Fruit fly (Drosophila melanogaster) whole organism, adult: ENCODE data around the gene Rnf11.

Experiments
- CG11617 ChIP-seq: fragments of 200-800 bp; sonication (Bioruptor generic); optimal IDR thresholded peaks from 2 replicates; lab custom pipeline; 2017; ENCODE audit warnings: mild to moderate bottlenecking, missing biosample characterization, missing genetic modification reagents, missing genetic modification characterization
- CG12768 ChIP-seq: fragments of 200-800 bp; sonication (Bioruptor generic); optimal IDR thresholded peaks from 2 replicates; lab custom pipeline; 2017; ENCODE audit warnings: missing biosample characterization, missing genetic modification characterization, mild to moderate bottlenecking, moderate library complexity, missing genetic modification reagents
- CG14711 ChIP-seq: fragments of 200-800 bp; sonication (Bioruptor generic); optimal IDR thresholded peaks from 2 replicates; lab custom pipeline; 2018; ENCODE audit warnings: missing biosample characterization, mild to moderate bottlenecking, missing genetic modification characterization, moderate library complexity
- CG1620 ChIP-seq: fragments of 200-800 bp; sonication (Bioruptor generic); optimal IDR thresholded peaks from 2 replicates; lab custom pipeline; 2016; ENCODE audit warnings: missing biosample characterization, missing genetic modification characterization
- CG33017 ChIP-seq: fragments of 200-800 bp; sonication (Bioruptor generic); optimal IDR thresholded peaks from 2 replicates; lab custom pipeline; 2018; ENCODE audit warnings: missing biosample characterization, mild to moderate bottlenecking, missing genetic modification characterization, moderate library complexity
- CG5204 ChIP-seq: fragments of 200-800 bp; sonication (Bioruptor generic); optimal IDR thresholded peaks from 2 replicates; lab custom pipeline; 2016; ENCODE audit warnings: missing biosample characterization, missing genetic modification characterization
- CG7045 ChIP-seq: fragments of 200-800 bp; sonication (Bioruptor generic); optimal IDR thresholded peaks from 2 replicates; lab custom pipeline; 2017; ENCODE audit warnings: missing biosample characterization, mild to moderate bottlenecking, missing genetic modification characterization
- CG7101 ChIP-seq: fragments of 200-800 bp; sonication (Bioruptor generic); optimal IDR thresholded peaks from 2 replicates; lab custom pipeline; 2018; ENCODE audit warnings: missing biosample characterization, mild to moderate bottlenecking, missing genetic modification characterization, moderate library complexity
- Clk ChIP-seq: fragments of 200-800 bp; sonication (Bioruptor generic); optimal IDR thresholded peaks from 2 replicates; lab custom pipeline; 2017; ENCODE audit warnings: missing biosample characterization, missing genetic modification characterization
- Crg-1 ChIP-seq: fragments of 200-800 bp; sonication (Bioruptor generic); optimal IDR thresholded peaks from 2 replicates; lab custom pipeline; 2016; ENCODE audit warnings: missing biosample characterization, missing genetic modification characterization
- Hr96 ChIP-seq: fragments of 200-800 bp; sonication (Bioruptor generic); optimal IDR thresholded peaks from 2 replicates; lab custom pipeline; 2016; ENCODE audit warnings: missing biosample characterization, missing genetic modification characterization
- Mnt ChIP-seq: fragments of 200-800 bp; sonication (Bioruptor generic); optimal IDR thresholded peaks from 2 replicates; lab custom pipeline; 2016; ENCODE audit warnings: missing biosample characterization, mild to moderate bottlenecking, missing genetic modification characterization
- bab1 ChIP-seq: fragments of 200-800 bp; sonication (Bioruptor generic); optimal IDR thresholded peaks from 3 replicates; lab custom pipeline; 2019; ENCODE audit warnings: missing biosample characterization, mild to moderate bottlenecking, missing genetic modification characterization, moderate library complexity
- cic ChIP-seq: fragments of 200-800 bp; sonication (Bioruptor generic); optimal IDR thresholded peaks from 2 replicates; lab custom pipeline; 2017; ENCODE audit warnings: missing biosample characterization, mild to moderate bottlenecking, missing genetic modification characterization, moderate library complexity
- cnc ChIP-seq, 2 experiments: fragments of >200 bp; optimal IDR thresholded peaks; 2 replicates each; lab custom pipeline; 2017
- kay ChIP-seq: fragments of 200-800 bp; sonication (Bioruptor generic); peaks from one replicate; lab custom pipeline; 2016; ENCODE audit warnings: missing biosample characterization, missing genetic modification characterization, borderline replicate concordance
- ovo ChIP-seq: fragments of 200-800 bp; sonication (Bioruptor generic); optimal IDR thresholded peaks from 2 replicates; lab custom pipeline; 2016; ENCODE audit warnings: missing biosample characterization, missing genetic modification characterization
- pad ChIP-seq: fragments of 200-800 bp; sonication (Bioruptor generic); optimal IDR thresholded peaks from 3 replicates; lab custom pipeline; 2017; ENCODE audit warnings: missing biosample characterization, missing genetic modification characterization, mild to moderate bottlenecking, moderate library complexity, missing genetic modification reagents
- tj ChIP-seq: fragments of 200-800 bp; sonication (Bioruptor generic); optimal IDR thresholded peaks from 3 replicates; lab custom pipeline; 2017; ENCODE audit warnings: missing biosample characterization, mild to moderate bottlenecking, missing genetic modification characterization, moderate library complexity
- toe ChIP-seq: fragments of 200-800 bp; sonication (Bioruptor generic); optimal IDR thresholded peaks from 2 replicates; lab custom pipeline; 2016; ENCODE audit warnings: missing biosample characterization, missing genetic modification characterization

Gene Rnf11

DNA sequence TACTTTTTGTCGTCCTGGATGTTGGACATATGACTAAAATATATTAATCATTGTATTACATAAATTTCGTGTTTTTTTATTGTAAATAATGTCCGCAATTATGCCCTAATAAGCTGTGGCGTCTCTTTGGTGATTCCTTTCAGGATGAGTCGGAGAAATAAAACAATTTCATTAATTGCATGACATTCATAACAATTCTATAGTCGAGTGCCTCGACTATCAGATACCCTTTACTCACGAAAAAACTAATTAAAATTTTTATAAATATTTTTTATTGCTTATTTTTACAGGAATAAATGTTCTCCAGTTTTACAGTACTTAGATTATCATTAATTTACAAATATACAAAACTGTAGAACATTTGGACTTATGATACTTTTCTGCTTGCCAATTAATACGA lies 4.1 kb upstream of the Rnf11 start:
- TF ChIP-seq CG14711 (tag; lab: Kevin White, UChicago) = no peak
- no peak for TF ChIP-seq CG11617 (GFP tag; lab: Kevin White, UChicago)
- no peak for TF ChIP-seq CG7045
- TF ChIP-seq Mnt (GFP tag; lab: Kevin White, UChicago) = no peak
- no peak for TF ChIP-seq CG33017 (tag; lab: Kevin White, UChicago)
- no peak for TF ChIP-seq Hr96 (GFP tag; lab: Kevin White, UChicago)
- no peak for TF ChIP-seq Crg-1
- TF ChIP-seq pad (GFP tag; lab: Kevin White, UChicago) = no peak
- TF ChIP-seq CG1620 (GFP tag; lab: Kevin White, UChicago) = no peak
- no peak for TF ChIP-seq CG5204 (GFP tag; lab: Kevin White, UChicago)
- TF ChIP-seq CG12768 (GFP tag; lab: Kevin White, UChicago) = no peak
- TF ChIP-seq ovo (GFP tag; lab: Kevin White, UChicago) = no peak
- no peak for TF ChIP-seq CG7101 (tag; lab: Kevin White, UChicago)
- TF ChIP-seq kay (GFP tag; lab: Kevin White, UChicago) = no peak
- TF ChIP-seq Clk = no peak
- TF ChIP-seq bab1 (GFP tag; lab: Kevin White, UChicago) = no peak

DNA sequence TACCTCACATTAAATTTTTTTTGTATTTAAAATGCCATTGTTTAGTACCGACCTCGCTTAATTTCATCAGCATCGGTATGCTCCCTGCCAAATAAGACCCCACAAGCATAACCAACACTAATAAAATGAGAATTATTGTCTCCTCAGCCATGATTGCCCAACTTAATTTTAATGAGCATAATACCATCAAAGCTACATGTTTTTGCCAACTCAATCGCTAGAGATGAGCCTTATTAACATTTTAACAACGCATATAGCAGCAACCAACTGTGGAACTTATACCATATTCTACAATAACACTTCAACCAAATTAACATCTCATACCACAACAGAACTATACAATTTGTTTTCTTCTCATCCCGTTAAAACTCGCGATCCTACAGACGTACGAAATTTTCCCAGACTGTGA lies 1.0 kb upstream of the Rnf11 start, which contains the start of gene Zip102B:
Gene Zip102B, minus strand, starts transcription at position 392 of the 409 bp plus-strand sequence.
- TF ChIP-seq kay (GFP tag; lab: Kevin White, UChicago) (peak; percentile 65), ovo (GFP tag; lab: Kevin White, UChicago) (no peak), pad (GFP tag; lab: Kevin White, UChicago) (no peak), bab1 (GFP tag; lab: Kevin White, UChicago) (peak; percentile 38), CG14711 (tag; lab: Kevin White, UChicago) (peak; percentile 9), CG11617 (GFP tag; lab: Kevin White, UChicago) (peak; percentile 9)

DNA sequence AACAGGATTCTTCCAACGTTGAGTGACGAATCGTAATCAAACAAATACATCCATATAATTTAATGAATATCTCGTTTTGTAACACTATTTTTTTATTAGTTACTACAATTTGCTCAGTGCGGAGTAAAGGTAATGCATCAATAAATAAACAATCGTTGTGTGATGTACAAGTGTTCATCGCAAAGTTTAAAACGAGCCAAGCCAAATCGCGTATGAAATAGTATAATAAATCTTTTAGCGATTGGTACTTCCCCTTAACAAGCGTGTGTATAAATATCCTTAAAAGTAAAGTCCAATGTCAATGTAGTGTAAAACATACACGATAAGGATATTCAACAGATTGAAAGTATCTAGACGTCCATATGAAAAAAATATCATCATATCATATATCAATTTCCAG lies 599 bp downstream of the Rnf11 start:
- TF ChIP-seq kay (GFP tag; lab: Kevin White, UChicago) (peak; percentile 96), Clk (no peak)

DNA sequence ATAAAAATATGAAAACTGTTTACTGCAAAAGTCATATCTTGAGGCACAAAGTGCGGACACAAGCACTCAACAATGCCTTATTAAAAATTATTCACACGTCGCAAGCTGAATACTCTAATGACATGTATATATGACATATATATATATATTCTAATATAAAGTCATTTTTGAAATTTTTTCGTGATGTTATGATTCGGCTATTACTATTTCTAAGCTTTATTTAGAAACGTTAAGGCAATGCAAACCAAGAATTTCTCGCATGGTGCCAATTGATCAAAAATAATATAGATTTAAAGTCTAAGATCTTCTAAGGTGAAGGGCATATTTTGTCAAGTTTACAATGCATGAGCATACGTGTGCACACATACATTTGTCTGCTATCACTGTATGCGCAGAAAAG lies 4.1 kb downstream of the Rnf11 start:
- TF ChIP-seq cnc (optimal IDR thresholded peaks at IDR 0.05; lab: Kevin White, UChicago) = no peak
- TF ChIP-seq ovo (GFP tag; lab: Kevin White, UChicago) = no peak
- no peak for TF ChIP-seq CG5204 (GFP tag; lab: Kevin White, UChicago)

DNA sequence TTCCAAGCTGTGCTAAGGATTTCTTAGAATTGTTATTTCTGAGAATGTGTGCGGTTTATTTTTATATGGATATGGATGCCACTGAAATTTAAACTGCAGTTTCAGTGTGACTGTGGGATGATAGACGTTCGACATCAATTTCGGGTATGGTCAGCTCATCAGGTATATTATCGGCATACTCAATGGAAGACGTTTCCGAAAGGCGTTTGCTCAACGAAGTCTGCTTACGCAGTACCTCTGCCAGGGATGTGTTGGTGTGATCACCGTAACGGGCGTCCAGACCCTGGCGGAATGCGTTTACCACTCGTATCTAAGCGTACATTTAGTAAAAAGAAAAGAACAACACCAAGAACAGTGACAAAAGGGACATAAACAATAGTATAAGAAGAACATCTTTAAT lies 14.4 kb downstream of the Rnf11 start:
- TF ChIP-seq CG11617 (GFP tag; lab: Kevin White, UChicago) (no peak), Hr96 (GFP tag; lab: Kevin White, UChicago) (no peak), CG7045 (no peak), cic (GFP tag; lab: Kevin White, UChicago) (no peak), Clk (no peak), CG12768 (GFP tag; lab: Kevin White, UChicago) (no peak), Mnt (GFP tag; lab: Kevin White, UChicago) (no peak), CG14711 (tag; lab: Kevin White, UChicago) (no peak), tj (no peak)

DNA sequence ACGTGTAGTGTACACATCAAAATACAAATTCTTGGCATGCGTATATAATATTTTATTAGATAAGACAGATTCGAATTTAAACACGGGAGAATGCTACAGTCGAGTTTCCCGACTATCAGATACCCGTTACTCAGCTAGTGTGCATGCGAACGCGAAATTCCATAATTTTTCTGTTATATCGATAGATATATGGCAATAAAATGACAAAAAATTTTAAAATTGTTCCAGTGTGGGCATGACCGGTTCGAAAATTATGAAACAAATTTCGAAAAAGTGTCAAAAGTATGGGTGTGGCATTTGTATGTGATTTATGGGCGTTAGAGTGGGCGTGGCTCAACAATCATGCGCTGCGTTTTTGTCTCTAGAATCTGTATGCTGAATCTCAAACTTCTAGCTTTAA lies 17.5 kb downstream of the Rnf11 start:
- no peak for TF ChIP-seq CG33017 (tag; lab: Kevin White, UChicago)
- TF ChIP-seq Clk = no peak
- TF ChIP-seq toe (GFP tag; lab: Kevin White, UChicago) = no peak
- TF ChIP-seq cnc (optimal IDR thresholded peaks at IDR 0.05; lab: Kevin White, UChicago) = no peak
- no peak for TF ChIP-seq CG1620 (GFP tag; lab: Kevin White, UChicago)

DNA sequence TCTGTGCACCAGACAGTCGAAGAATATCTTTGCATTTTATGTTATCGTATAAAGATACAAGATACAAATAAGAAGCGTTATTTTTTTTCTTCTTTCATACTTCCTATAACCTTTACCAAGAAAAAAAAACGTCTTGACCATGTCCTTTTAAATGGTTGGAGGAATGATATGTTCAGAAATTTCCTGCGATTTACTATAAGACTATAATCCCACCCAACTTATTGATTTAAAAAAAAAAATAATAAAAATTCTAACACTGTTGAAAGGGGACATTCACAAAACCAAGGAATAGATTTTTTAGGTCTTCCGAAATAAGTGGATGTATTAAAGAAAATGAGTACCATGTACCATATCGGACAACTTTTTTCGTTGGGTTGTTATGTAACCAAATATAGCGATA lies 21.3 kb downstream of the Rnf11 start:
- TF ChIP-seq CG7045 = no peak
- no peak for TF ChIP-seq Hr96 (GFP tag; lab: Kevin White, UChicago)
- no peak for TF ChIP-seq cnc (optimal IDR thresholded peaks at IDR 0.05; lab: Kevin White, UChicago)
- TF ChIP-seq ovo (GFP tag; lab: Kevin White, UChicago) = no peak
- TF ChIP-seq CG5204 (GFP tag; lab: Kevin White, UChicago) = no peak
- peak; percentile 90 for TF ChIP-seq kay (GFP tag; lab: Kevin White, UChicago)
- no peak for TF ChIP-seq CG11617 (GFP tag; lab: Kevin White, UChicago)
